Fruit fly (Drosophila melanogaster): ENCODE results near the gene Herp.

The Herp gene

DNA sequence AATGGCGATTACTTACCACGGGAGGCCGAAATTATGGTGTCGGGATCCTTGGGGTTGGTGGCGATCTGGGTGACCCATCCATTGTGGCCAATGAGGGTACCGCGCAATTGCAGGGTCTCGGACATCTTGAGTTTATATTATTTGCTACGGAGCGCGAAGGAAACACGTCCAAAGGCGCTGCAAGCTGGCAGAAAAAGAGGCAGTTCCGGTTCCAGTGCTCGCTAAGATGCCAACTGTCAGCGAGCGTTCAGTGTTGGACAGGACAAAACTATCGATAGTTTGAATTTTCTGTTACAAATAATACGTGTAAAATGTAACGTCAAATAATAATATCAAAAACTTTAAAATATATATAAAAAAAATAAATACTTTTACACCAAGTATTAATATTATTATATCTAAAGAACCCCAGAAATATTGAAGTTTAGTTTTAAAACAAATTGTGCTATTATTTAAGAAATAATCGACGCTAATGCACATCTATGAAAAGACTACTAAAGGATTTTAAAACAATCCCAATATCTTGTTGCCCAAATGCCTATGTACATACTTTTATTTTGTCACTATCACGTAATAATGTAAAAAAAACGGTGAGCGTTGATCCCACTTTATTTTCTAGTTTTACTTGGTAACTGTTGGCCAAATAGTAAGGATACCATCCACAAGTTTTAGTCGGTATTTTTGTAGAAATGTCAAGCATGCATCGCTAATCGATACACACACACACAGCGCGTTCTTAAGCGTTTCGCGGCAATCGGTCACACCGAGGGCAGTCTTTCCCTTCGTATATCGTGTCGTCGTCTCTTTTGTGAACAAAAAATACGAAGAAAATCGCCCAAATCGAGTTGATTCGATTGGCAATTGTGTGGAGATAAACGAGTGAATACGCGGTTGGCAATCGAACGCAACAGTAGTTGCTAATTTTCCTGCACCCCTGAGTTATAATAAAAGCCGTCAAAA is 27.5 kb upstream of the Herp start, which contains the start of the genes Rack1 and mts (continued):
- peak; percentile 72 for TF ChIP-seq CG17829 (tag; optimal IDR thresholded peaks at IDR 0.05)
- peak; percentile 99 for TF ChIP-seq Ets97D (GFP tag; optimal IDR thresholded peaks at IDR 0.05)
- TF ChIP-seq sd (tag; optimal IDR thresholded peaks at IDR 0.05): no peak
- TF ChIP-seq slbo (GFP tag; IDR thresholded peaks at IDR 0.05): peak; percentile 84
- TF ChIP-seq gcm2 (GFP tag; optimal IDR thresholded peaks at IDR 0.05): peak; percentile 55
- 0 out of 2 replicates have a peak, but pooled peaks have one; percentile 16 for TF ChIP-seq Poxn (GFP tag; IDR thresholded peaks at IDR 0.05)
- peak; percentile 64 for TF ChIP-seq E2f1 (GFP tag; IDR thresholded peaks at IDR 0.05)
- peak; percentile 83 for TF ChIP-seq H2.0 (GFP tag; IDR thresholded peaks at IDR 0.05)
- TF ChIP-seq salm (tag; optimal IDR thresholded peaks at IDR 0.05): peak; percentile 75
- TF ChIP-seq inv (GFP tag; IDR thresholded peaks at IDR 0.05; ENCODE audit: partially characterized antibody): peak; percentile 30; the same call in 1 of the 2 replicates
- peak; percentile 37; the same call in 1 of the 2 replicates for TF ChIP-seq toy (GFP tag; IDR thresholded peaks at IDR 0.05)
- no peak for TF ChIP-seq CG15479 (GFP tag; optimal IDR thresholded peaks at IDR 0.05)
- peak; percentile 75 for TF ChIP-seq Hand (GFP tag; optimal IDR thresholded peaks at IDR 0.05)
- peak; percentile 79 for TF ChIP-seq H15 (GFP tag; IDR thresholded peaks at IDR 0.05)
- no peak for TF ChIP-seq h (optimal IDR thresholded peaks at IDR 0.05)
- peak; percentile 32; the same call in 1 of the 2 replicates for TF ChIP-seq bowl (GFP tag; IDR thresholded peaks at IDR 0.05)
- no peak for TF ChIP-seq dimm (GFP tag; IDR thresholded peaks at IDR 0.05)
- no peak; the same call in 1 of the 2 replicates for TF ChIP-seq CG8765 (GFP tag; IDR thresholded peaks at IDR 0.05)
- peak; percentile 92 for TF ChIP-seq CG12071 (GFP tag; optimal IDR thresholded peaks at IDR 0.05)
- peak; percentile 95 for TF ChIP-seq Ets65A (GFP tag)
- TF ChIP-seq ab (GFP tag; optimal IDR thresholded peaks at IDR 0.05): peak; percentile 46
- TF ChIP-seq lmd (GFP tag; IDR thresholded peaks at IDR 0.05): peak; percentile 60
- TF ChIP-seq CG1024 (GFP tag; IDR thresholded peaks at IDR 0.05): peak; percentile 56; the same call in 1 of the 2 replicates
- TF ChIP-seq psq (GFP tag; optimal IDR thresholded peaks at IDR 0.05): peak; percentile 57
- TF ChIP-seq CG10274 (GFP tag; optimal IDR thresholded peaks at IDR 0.05): peak; percentile 76
- peak; percentile 43 for TF ChIP-seq CG13424 (tag; optimal IDR thresholded peaks at IDR 0.05)
- peak; percentile 59 for TF ChIP-seq CG7556 (GFP tag; optimal IDR thresholded peaks at IDR 0.05)
- TF ChIP-seq CG17385 (GFP tag; optimal IDR thresholded peaks at IDR 0.05): peak; percentile 86
- peak; percentile 69 for TF ChIP-seq Chrac-16 (GFP tag; optimal IDR thresholded peaks at IDR 0.05)
- peak; percentile 48 for TF ChIP-seq wor (GFP tag; IDR thresholded peaks at IDR 0.05)
- TF ChIP-seq Nf-YC (tag; optimal IDR thresholded peaks at IDR 0.05): peak; percentile 60
- 0 out of 2 replicates have a peak, but pooled peaks have one; percentile 31 for TF ChIP-seq crol (GFP tag; IDR thresholded peaks at IDR 0.05)
- TF ChIP-seq CG10979 (tag; optimal IDR thresholded peaks at IDR 0.05): peak; percentile 66
- TF ChIP-seq row (GFP tag; IDR thresholded peaks at IDR 0.05): peak; percentile 51; the same call in 2 of the 3 replicates
- TF ChIP-seq CG10147 (GFP tag; optimal IDR thresholded peaks at IDR 0.05): peak; percentile 60
- peak; percentile 77 for TF ChIP-seq sim (GFP tag; IDR thresholded peaks at IDR 0.05)
- peak; percentile 63 for TF ChIP-seq CoRest (tag; optimal IDR thresholded peaks at IDR 0.05)
- TF ChIP-seq gce (GFP tag; IDR thresholded peaks at IDR 0.05): peak; percentile 88; the same call in 2 of the 3 replicates
- peak; percentile 30; the same call in 2 of the 3 replicates for TF ChIP-seq CG34224 (GFP tag; IDR thresholded peaks at IDR 0.05; ENCODE audit: partially characterized antibody)
- no peak for TF ChIP-seq CG4282 (GFP tag; optimal IDR thresholded peaks at IDR 0.05)
- peak; percentile 74 for TF ChIP-seq CG8359 (GFP tag; optimal IDR thresholded peaks at IDR 0.05; ENCODE audit: borderline replicate concordance)
- TF ChIP-seq CG6689 (GFP tag; IDR thresholded peaks at IDR 0.05): peak; percentile 32; the same call in 1 of the 2 replicates
- no peak for TF ChIP-seq HmgD (GFP tag; optimal IDR thresholded peaks at IDR 0.05)
- TF ChIP-seq CG17912 (GFP tag; optimal IDR thresholded peaks at IDR 0.05): peak; percentile 87
- TF ChIP-seq cato (GFP tag; optimal IDR thresholded peaks at IDR 0.05; ENCODE audit: borderline replicate concordance): peak; percentile 67
- peak; percentile 74 for TF ChIP-seq Jarid2 (GFP tag; optimal IDR thresholded peaks at IDR 0.05)
- TF ChIP-seq CG4424 (GFP tag; optimal IDR thresholded peaks at IDR 0.05): peak; percentile 87
- peak; percentile 32 for TF ChIP-seq pros (GFP tag; optimal IDR thresholded peaks at IDR 0.05)
